Fruit fly (Drosophila melanogaster): ENCODE data around the gene Pus1.

The Pus1 gene

dm6 chr3R:20592517-20593462, at the start of gene Pus1, which contains the start of gene bon:
Gene Pus1, minus strand, starts transcription at chr3R:20592671.
Gene bon, plus strand, starts transcription at chr3R:20593139.
- TF ChIP-seq Crg-1 (GFP tag; optimal IDR thresholded peaks at IDR 0.05), result no peak
- peak; percentile 18 for TF ChIP-seq bab1 (GFP tag; optimal IDR thresholded peaks at IDR 0.05)
- TF ChIP-seq CG11617 (GFP tag; optimal IDR thresholded peaks at IDR 0.05), result peak; percentile 38
- no peak for TF ChIP-seq cnc (optimal IDR thresholded peaks at IDR 0.05)
- TF ChIP-seq CG7101 (tag; optimal IDR thresholded peaks at IDR 0.05), result peak; percentile 4
- TF ChIP-seq toe (GFP tag; optimal IDR thresholded peaks at IDR 0.05), result no peak
- peak; percentile 41 for TF ChIP-seq CG1620 (GFP tag; optimal IDR thresholded peaks at IDR 0.05)
- TF ChIP-seq Mnt (GFP tag; optimal IDR thresholded peaks at IDR 0.05), result peak; percentile 80

DNA sequence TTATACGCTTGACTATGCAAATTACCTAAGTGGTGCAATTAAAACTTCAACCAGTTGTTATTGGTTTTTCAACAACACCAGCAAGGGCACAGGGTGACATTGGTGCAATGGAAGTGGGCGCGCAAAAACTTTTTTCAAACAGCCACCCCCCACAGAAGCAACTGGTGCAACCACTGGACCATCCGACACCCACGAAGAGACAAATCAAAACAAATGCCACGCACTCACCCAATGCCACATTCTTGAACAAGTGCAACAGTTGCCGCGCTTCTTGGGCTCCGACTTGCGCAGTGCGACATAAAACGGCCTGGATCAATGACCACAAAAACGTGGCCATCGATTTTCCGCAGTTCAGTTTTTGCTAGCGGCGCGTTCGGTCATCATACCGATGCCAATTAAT, 43.3 kb upstream of the Pus1 start:
- TF ChIP-seq tj (GFP tag; optimal IDR thresholded peaks at IDR 0.05) (no peak), toe (GFP tag; optimal IDR thresholded peaks at IDR 0.05) (no peak), bab1 (GFP tag; optimal IDR thresholded peaks at IDR 0.05) (no peak)

DNA sequence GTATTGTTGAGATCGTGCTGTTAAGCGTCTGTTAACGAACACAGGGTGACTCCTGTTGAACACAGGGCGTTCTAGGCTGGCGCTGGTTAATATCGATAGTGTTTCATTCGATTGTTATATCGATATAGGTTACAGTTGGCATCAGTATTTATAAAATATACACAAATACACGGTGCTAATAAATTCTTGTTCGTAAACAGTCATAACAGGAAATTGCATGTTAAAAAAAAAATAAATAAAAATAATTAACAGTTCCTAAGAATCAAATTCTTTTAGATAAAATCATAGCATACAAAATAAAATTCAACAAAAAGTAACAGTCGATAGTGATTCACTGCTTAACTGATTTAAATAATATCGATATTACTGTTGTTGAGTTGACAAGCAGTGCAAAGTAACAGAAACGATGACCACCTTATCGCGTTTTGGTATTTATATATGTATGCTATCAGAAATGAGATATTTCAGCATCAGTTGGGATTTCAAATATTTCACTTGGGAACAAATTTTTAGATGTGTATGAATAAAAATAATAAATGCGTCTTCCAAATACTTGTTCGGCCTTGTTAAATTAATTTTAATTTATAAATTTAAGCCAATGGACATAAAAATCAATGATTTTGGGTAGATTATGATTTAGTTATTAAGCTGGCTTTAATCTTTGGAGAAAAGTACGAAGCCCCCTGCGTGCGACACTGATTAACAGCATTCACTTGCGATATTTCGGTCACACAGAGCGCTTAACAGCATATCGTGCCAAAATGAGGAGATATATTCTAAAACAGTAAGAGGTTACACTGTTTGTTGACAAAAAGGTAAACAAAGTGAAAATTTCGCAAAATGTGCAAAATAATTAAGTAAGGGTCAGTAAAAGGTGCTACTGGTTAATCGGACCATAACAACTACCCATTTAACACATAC, 42.5 kb upstream of the Pus1 start, which contains the start of the genes Pi3K92E and Lrrk:
Gene Pi3K92E, minus strand, starts transcription at position 59 of the 921 bp plus-strand sequence.
Gene Lrrk, plus strand, starts transcription at position 807 of the 921 bp plus-strand sequence.
- TF ChIP-seq Mnt (GFP tag; optimal IDR thresholded peaks at IDR 0.05) (no peak), kay (GFP tag; ENCODE audit: borderline replicate concordance) (peak; percentile 11), tj (GFP tag; optimal IDR thresholded peaks at IDR 0.05) (no peak), CG5204 (GFP tag; optimal IDR thresholded peaks at IDR 0.05) (no peak), Hr96 (GFP tag; optimal IDR thresholded peaks at IDR 0.05) (no peak), bab1 (GFP tag; optimal IDR thresholded peaks at IDR 0.05) (peak; percentile 77), pad (GFP tag; optimal IDR thresholded peaks at IDR 0.05) (no peak), CG1620 (GFP tag; optimal IDR thresholded peaks at IDR 0.05) (peak; percentile 51), CG12768 (GFP tag; optimal IDR thresholded peaks at IDR 0.05) (no peak), toe (GFP tag; optimal IDR thresholded peaks at IDR 0.05) (no peak), Crg-1 (GFP tag; optimal IDR thresholded peaks at IDR 0.05) (peak; percentile 44)

dm6 chr3R:20633984-20634446, 41.5 kb upstream of the Pus1 start:
- TF ChIP-seq bab1 (GFP tag; optimal IDR thresholded peaks at IDR 0.05) (peak; percentile 72), CG14711 (tag; optimal IDR thresholded peaks at IDR 0.05) (no peak), tj (GFP tag; optimal IDR thresholded peaks at IDR 0.05) (peak; percentile 75), CG7101 (tag; optimal IDR thresholded peaks at IDR 0.05) (peak; percentile 68), CG12768 (GFP tag; optimal IDR thresholded peaks at IDR 0.05) (peak; percentile 81), CG1620 (GFP tag; optimal IDR thresholded peaks at IDR 0.05) (peak; percentile 74), CG33017 (tag; optimal IDR thresholded peaks at IDR 0.05) (peak; percentile 77), Crg-1 (GFP tag; optimal IDR thresholded peaks at IDR 0.05) (no peak), CG7045 (GFP tag; optimal IDR thresholded peaks at IDR 0.05) (peak; percentile 52), Clk (GFP tag; optimal IDR thresholded peaks at IDR 0.05) (no peak), toe (GFP tag; optimal IDR thresholded peaks at IDR 0.05) (no peak), cnc (optimal IDR thresholded peaks at IDR 0.05) (no peak), kay (GFP tag; ENCODE audit: borderline replicate concordance) (peak; percentile 99), Mnt (GFP tag; optimal IDR thresholded peaks at IDR 0.05) (peak; percentile 59), cic (GFP tag; optimal IDR thresholded peaks at IDR 0.05) (peak; percentile 30), ovo (GFP tag; optimal IDR thresholded peaks at IDR 0.05) (no peak), Hr96 (GFP tag; optimal IDR thresholded peaks at IDR 0.05) (no peak), CG5204 (GFP tag; optimal IDR thresholded peaks at IDR 0.05) (no peak), pad (GFP tag; optimal IDR thresholded peaks at IDR 0.05) (peak; percentile 31), CG11617 (GFP tag; optimal IDR thresholded peaks at IDR 0.05) (peak; percentile 73)

DNA sequence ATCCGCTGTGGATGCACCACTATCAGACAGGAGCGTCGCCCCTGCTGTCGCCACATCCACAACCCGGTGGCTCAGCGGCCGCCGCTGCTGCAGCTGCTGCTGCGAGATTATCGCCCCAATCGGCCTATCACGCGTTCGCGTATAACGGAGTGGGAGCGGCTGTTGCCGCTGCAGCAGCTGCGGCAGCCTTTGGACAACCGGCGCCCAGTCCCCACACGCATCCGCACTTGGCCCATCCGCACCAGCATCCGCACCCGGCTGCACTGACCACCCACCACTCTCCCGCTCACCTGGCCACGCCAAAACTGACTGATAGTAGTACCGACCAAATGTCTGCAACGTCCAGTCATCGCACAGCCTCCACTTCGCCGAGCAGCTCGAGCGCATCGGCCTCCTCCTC, 33.7 kb upstream of the Pus1 start:
- TF ChIP-seq CG11617 (GFP tag; optimal IDR thresholded peaks at IDR 0.05) (no peak), CG14711 (tag; optimal IDR thresholded peaks at IDR 0.05) (no peak), pad (GFP tag; optimal IDR thresholded peaks at IDR 0.05) (no peak), cnc (optimal IDR thresholded peaks at IDR 0.05) (no peak), Mnt (GFP tag; optimal IDR thresholded peaks at IDR 0.05) (no peak), Clk (GFP tag; optimal IDR thresholded peaks at IDR 0.05) (no peak), Crg-1 (GFP tag; optimal IDR thresholded peaks at IDR 0.05) (no peak), CG1620 (GFP tag; optimal IDR thresholded peaks at IDR 0.05) (no peak)
